Fruit fly (Drosophila melanogaster): ENCODE results near the gene Spn.
A peak's percentile ranks its signal among the peaks of the same experiment; 100 is the strongest.

The Spn gene

dm6 chr3L:2536969-2537600, 17.0 kb downstream of the Spn start (continued):
- TF ChIP-seq CG31388 (GFP tag; optimal IDR thresholded peaks at IDR 0.05) (peak; percentile 64), schlank (tag; optimal IDR thresholded peaks at IDR 0.05) (peak; percentile 53), CG11696 (GFP tag; IDR thresholded peaks at IDR 0.05) (peak; percentile 79), trh (GFP tag; optimal IDR thresholded peaks at IDR 0.05) (peak; percentile 64), CG11723 (GFP tag; optimal IDR thresholded peaks at IDR 0.05) (peak; percentile 61), CG17328 (GFP tag; IDR thresholded peaks at IDR 0.05) (peak; percentile 60; the same call in 1 of the 2 replicates), jing (GFP tag; optimal IDR thresholded peaks at IDR 0.05) (no peak), disco-r (GFP tag; optimal IDR thresholded peaks at IDR 0.05) (no peak), CG2712 (tag; optimal IDR thresholded peaks at IDR 0.05) (peak; percentile 52), NK7.1 (GFP tag; optimal IDR thresholded peaks at IDR 0.05) (peak; percentile 6), danr (GFP tag; IDR thresholded peaks at IDR 0.05) (no peak), kah (GFP tag; optimal IDR thresholded peaks at IDR 0.05) (peak; percentile 62), Nf-YB (GFP tag; optimal IDR thresholded peaks at IDR 0.05) (peak; percentile 36), cg (GFP tag; optimal IDR thresholded peaks at IDR 0.05) (no peak), CG11456 (GFP tag; IDR thresholded peaks at IDR 0.05) (peak; percentile 62; the same call in 1 of the 3 replicates), lab (GFP tag; optimal IDR thresholded peaks at IDR 0.05) (peak; percentile 91), CG4404 (GFP tag; IDR thresholded peaks at IDR 0.05) (no peak), gsb-n (tag; optimal IDR thresholded peaks at IDR 0.05) (peak; percentile 68), CG2120 (GFP tag; optimal IDR thresholded peaks at IDR 0.05) (peak; percentile 4), TFAM (GFP tag; optimal IDR thresholded peaks at IDR 0.05) (peak; percentile 37), Mrtf (GFP tag; IDR thresholded peaks at IDR 0.05) (peak; percentile 57; the same call in 1 of the 3 replicates), sug (tag; optimal IDR thresholded peaks at IDR 0.05) (peak; percentile 62), yki (optimal IDR thresholded peaks at IDR 0.05) (no peak), CG10543 (GFP tag; optimal IDR thresholded peaks at IDR 0.05) (peak; percentile 77), CG33557 (GFP tag; optimal IDR thresholded peaks at IDR 0.05) (peak; percentile 73), CG33213 (GFP tag; optimal IDR thresholded peaks at IDR 0.05) (peak; percentile 81), Oaz (GFP tag; IDR thresholded peaks at IDR 0.05) (no peak), CrebB (tag; optimal IDR thresholded peaks at IDR 0.05) (peak; percentile 80), CG10366 (GFP tag; IDR thresholded peaks at IDR 0.05) (peak; percentile 44; the same call in 1 of the 2 replicates), Adf1 (GFP tag; IDR thresholded peaks at IDR 0.05) (peak; percentile 15; the same call in 1 of the 2 replicates), CG17829 (tag; optimal IDR thresholded peaks at IDR 0.05) (no peak), Poxn (GFP tag; IDR thresholded peaks at IDR 0.05) (no peak), HmgD (GFP tag; optimal IDR thresholded peaks at IDR 0.05) (peak; percentile 5), CG14014 (GFP tag; IDR thresholded peaks at IDR 0.05) (peak; percentile 62; the same call in 1 of the 2 replicates), tup (GFP tag; optimal IDR thresholded peaks at IDR 0.05) (peak; percentile 40), z (GFP tag; IDR thresholded peaks at IDR 0.05) (0 out of 3 replicates have a peak, but pooled peaks have one; percentile 36), CG7357 (GFP tag; IDR thresholded peaks at IDR 0.05) (0 out of 3 replicates have a peak, but pooled peaks have one; percentile 11), wor (GFP tag; IDR thresholded peaks at IDR 0.05) (no peak), PHDP (tag; optimal IDR thresholded peaks at IDR 0.05) (peak; percentile 69), Scr (GFP tag; IDR thresholded peaks at IDR 0.05; ENCODE audit: partially characterized antibody) (no peak), Side (GFP tag; optimal IDR thresholded peaks at IDR 0.05) (peak; percentile 75), luna (GFP tag; optimal IDR thresholded peaks at IDR 0.05) (no peak), Usf (GFP tag; optimal IDR thresholded peaks at IDR 0.05) (no peak), Dad (GFP tag; optimal IDR thresholded peaks at IDR 0.05) (peak; percentile 36), CG12104 (GFP tag; optimal IDR thresholded peaks at IDR 0.05) (peak; percentile 67), CG15269 (tag; optimal IDR thresholded peaks at IDR 0.05) (peak; percentile 61), CG12659 (GFP tag; optimal IDR thresholded peaks at IDR 0.05) (peak; percentile 56), CG1233 (GFP tag; optimal IDR thresholded peaks at IDR 0.05) (peak; percentile 77), crol (GFP tag; IDR thresholded peaks at IDR 0.05) (no peak), CG13123 (GFP tag; optimal IDR thresholded peaks at IDR 0.05) (peak; percentile 60), Lpt (GFP tag; optimal IDR thresholded peaks at IDR 0.05) (no peak)
